Worm (Caenorhabditis elegans): ENCODE measurements around the gene srxa-12.

Gene srxa-12

ce11 chrV:13957691-13958090, 31.2 kb downstream of the srxa-12 start:
- TF ChIP-seq ama-1 (optimal IDR thresholded peaks at IDR 0.05): no peak
- TF ChIP-seq pes-1 (GFP tag; IDR thresholded peaks at IDR 0.05): no peak
- TF ChIP-seq tbx-37 (GFP tag; conservative IDR thresholded peaks at IDR 0.05): no peak
- no peak for TF ChIP-seq hmg-4 (GFP tag; optimal IDR thresholded peaks at IDR 0.05)
- no peak for TF ChIP-seq aly-1 (tag; optimal IDR thresholded peaks at IDR 0.05)
- TF ChIP-seq flt-1 (GFP tag; IDR thresholded peaks at IDR 0.05): no peak
- TF ChIP-seq tbx-11 (GFP tag; IDR thresholded peaks at IDR 0.05): no peak
- no peak for TF ChIP-seq F13C5.2 (tag; optimal IDR thresholded peaks at IDR 0.05)

ce11 chrV:13958247-13958646, 31.7 kb downstream of the srxa-12 start, which contains the start of gene R10D12.10:
R10D12.10 (minus strand) TSS chrV:13958347.
- TF ChIP-seq F13C5.2 (tag; optimal IDR thresholded peaks at IDR 0.05) (no peak), flt-1 (GFP tag; IDR thresholded peaks at IDR 0.05) (no peak), tra-4 (tag; optimal IDR thresholded peaks at IDR 0.05) (no peak), hmbx-1 (tag; optimal IDR thresholded peaks at IDR 0.05) (no peak), aly-1 (tag; optimal IDR thresholded peaks at IDR 0.05) (no peak), sea-1 (GFP tag; conservative IDR thresholded peaks at IDR 0.05) (no peak)

ce11 chrV:13960916-13961315, 34.4 kb downstream of the srxa-12 start, which contains the start of gene srh-24:
srh-24 (minus strand) TSS chrV:13961016.
- TF ChIP-seq ama-1 (optimal IDR thresholded peaks at IDR 0.05) (no peak), hnd-1 (tag; optimal IDR thresholded peaks at IDR 0.05) (no peak), aly-1 (tag; optimal IDR thresholded peaks at IDR 0.05) (no peak), scrt-1 (GFP tag; IDR thresholded peaks at IDR 0.05) (no peak), sea-1 (GFP tag; conservative IDR thresholded peaks at IDR 0.05) (no peak)

- TF ChIP-seq tra-4 (tag; optimal IDR thresholded peaks at IDR 0.05): peak; percentile 42
- TF ChIP-seq pes-1 (GFP tag; IDR thresholded peaks at IDR 0.05): peak; percentile 89
- TF ChIP-seq aly-1 (tag; optimal IDR thresholded peaks at IDR 0.05): peak; percentile 57
- TF ChIP-seq tbx-11 (GFP tag; IDR thresholded peaks at IDR 0.05): peak; percentile 80; the same call in 1 of the 2 replicates
- peak; percentile 83 for TF ChIP-seq sea-1 (GFP tag; conservative IDR thresholded peaks at IDR 0.05)
- TF ChIP-seq B0310.2 (tag; optimal IDR thresholded peaks at IDR 0.05): peak; percentile 48
- no peak for TF ChIP-seq ama-1 (optimal IDR thresholded peaks at IDR 0.05)
- peak; percentile 73 for TF ChIP-seq flt-1 (GFP tag; IDR thresholded peaks at IDR 0.05)
- TF ChIP-seq hmbx-1 (tag; optimal IDR thresholded peaks at IDR 0.05): peak; percentile 47
- peak; percentile 77 for TF ChIP-seq hmg-4 (GFP tag; optimal IDR thresholded peaks at IDR 0.05)
- peak; percentile 69 for TF ChIP-seq ets-7 (tag; optimal IDR thresholded peaks at IDR 0.05)
- peak; percentile 62 for TF ChIP-seq hnd-1 (tag; optimal IDR thresholded peaks at IDR 0.05)
- TF ChIP-seq tbx-37 (GFP tag; conservative IDR thresholded peaks at IDR 0.05): peak; percentile 73; the same call in 1 of the 2 replicates
- TF ChIP-seq ceh-13 (GFP tag; optimal IDR thresholded peaks at IDR 0.05): peak; percentile 50
- TF ChIP-seq scrt-1 (GFP tag; IDR thresholded peaks at IDR 0.05): peak; percentile 77
- TF ChIP-seq ceh-36 (tag; optimal IDR thresholded peaks at IDR 0.05): peak; percentile 60
- peak; percentile 85 for TF ChIP-seq F13C5.2 (tag; optimal IDR thresholded peaks at IDR 0.05)
Measured at ce11 chrV:13961927-13962419, 35.5 kb downstream of the srxa-12 start, which contains the start of the genes algn-13 and R10D12.13. algn-13 (minus strand) TSS chrV:13961977. R10D12.13 (plus strand) TSS chrV:13962417.

- TF ChIP-seq ama-1 (optimal IDR thresholded peaks at IDR 0.05): no peak
- no peak for TF ChIP-seq pes-1 (GFP tag; IDR thresholded peaks at IDR 0.05)
- TF ChIP-seq flt-1 (GFP tag; IDR thresholded peaks at IDR 0.05): no peak
- TF ChIP-seq hnd-1 (tag; optimal IDR thresholded peaks at IDR 0.05): no peak
- no peak for TF ChIP-seq ceh-36 (tag; optimal IDR thresholded peaks at IDR 0.05)
- no peak for TF ChIP-seq hmbx-1 (tag; optimal IDR thresholded peaks at IDR 0.05)
- TF ChIP-seq F13C5.2 (tag; optimal IDR thresholded peaks at IDR 0.05): no peak
- TF ChIP-seq tra-4 (tag; optimal IDR thresholded peaks at IDR 0.05): no peak
- TF ChIP-seq B0310.2 (tag; optimal IDR thresholded peaks at IDR 0.05): no peak
- no peak for TF ChIP-seq hmg-4 (GFP tag; optimal IDR thresholded peaks at IDR 0.05)
- no peak for TF ChIP-seq aly-1 (tag; optimal IDR thresholded peaks at IDR 0.05)
- no peak for TF ChIP-seq tbx-11 (GFP tag; IDR thresholded peaks at IDR 0.05)
- no peak for TF ChIP-seq ets-7 (tag; optimal IDR thresholded peaks at IDR 0.05)
- TF ChIP-seq sea-1 (GFP tag; conservative IDR thresholded peaks at IDR 0.05): no peak
Measured at ce11 chrV:13963279-13963976, 36.9 kb downstream of the srxa-12 start, which contains the start of gene sao-1. sao-1 (plus strand) TSS chrV:13963926.

All from whole organism, early embryonic.